Worm (Caenorhabditis elegans) whole organism, L2 larva: ENCODE measurements around the gene drd-5.

Source experiments
- nhr-77 ChIP-seq: fragments of 150-350 bp; optimal IDR thresholded peaks from 2 replicates; lab custom pipeline; 2014; ENCODE audit warnings: missing biosample characterization, missing genetic modification characterization
- unc-39 ChIP-seq: fragments of 150-350 bp; optimal IDR thresholded peaks from 2 replicates; lab custom pipeline; 2014; ENCODE audit warnings: missing biosample characterization, missing genetic modification characterization

- TF ChIP-seq unc-39 (tag; lab: Kevin White, UChicago) (no peak), nhr-77 (no peak)
Measured at ce11 chrX:8341675-8342074, 4.5 kb downstream of the drd-5 start, which contains the start of gene F55E10.1.
